Worm (Caenorhabditis elegans) whole organism, L1 larva: ENCODE data around the gene ncx-6.

Experiments used
- ama-1 ChIP-seq: fragments of 150-350 bp; optimal IDR thresholded peaks from 2 replicates; lab custom pipeline; 2014
- ces-1 ChIP-seq: fragments of 150-350 bp; optimal IDR thresholded peaks from 2 replicates; lab custom pipeline; 2014; ENCODE audit warnings: missing biosample characterization, missing genetic modification reagents, missing genetic modification characterization
- dpl-1 ChIP-seq, 3 experiments: fragments of 150-350 bp in 2 of 3; sonication (generic microtip) in 1 of 3; optimal IDR thresholded peaks; 2 replicates each; lab custom pipeline; 2014 to 2017; ENCODE audit warnings: missing biosample characterization in 3 of 3, missing genetic modification characterization in 3 of 3, missing genetic modification reagents in 3 of 3
- egl-13 ChIP-seq: sonication (generic microtip); optimal IDR thresholded peaks from 2 replicates; lab custom pipeline; 2016; ENCODE audit warnings: missing genotype, missing genetic modification reagents, missing genetic modification characterization, missing compliant biosample characterization
- elt-3 ChIP-seq, 6 experiments: fragments of 150-350 bp in 1 of 6; sonication (generic microtip); optimal IDR thresholded peaks; 2 replicates each; lab custom pipeline; 2017 to 2018; ENCODE audit warnings: missing biosample characterization in 6 of 6, missing genetic modification characterization in 6 of 6, inconsistent platforms in 1 of 6
- jun-1 ChIP-seq: fragments of 150-350 bp; optimal IDR thresholded peaks from 2 replicates; lab custom pipeline; 2014; ENCODE audit warnings: missing biosample characterization, missing genetic modification reagents, missing genetic modification characterization
- nhr-237 ChIP-seq: fragments of 150-350 bp; optimal IDR thresholded peaks from 2 replicates; lab custom pipeline; 2014; ENCODE audit warnings: missing biosample characterization, missing genetic modification characterization
- pag-3 ChIP-seq: sonication (generic microtip); optimal IDR thresholded peaks from 2 replicates; lab custom pipeline; 2017; ENCODE audit warnings: missing genetic modification characterization, mild to moderate bottlenecking, missing compliant biosample characterization, antibody characterized with exemption, borderline replicate concordance; ENCODE audit not compliant: insufficient read depth
- tbx-2 ChIP-seq: sonication (generic microtip); optimal IDR thresholded peaks from 2 replicates; lab custom pipeline; 2016; ENCODE audit warnings: missing genetic modification characterization, missing compliant biosample characterization
- ztf-4 ChIP-seq: fragments of 150-350 bp; optimal IDR thresholded peaks from 2 replicates; lab custom pipeline; 2014; ENCODE audit warnings: missing biosample characterization, missing genetic modification characterization

- no peak for TF ChIP-seq elt-3 (tag; optimal IDR thresholded peaks at IDR 0.05; lab: Kevin White, UChicago)
- no peak for TF ChIP-seq nhr-237 (tag; lab: Kevin White, UChicago)
- no peak for TF ChIP-seq pag-3 (tag; lab: Kevin White, UChicago)
- no peak for TF ChIP-seq ama-1
- TF ChIP-seq egl-13 = no peak
- no peak for TF ChIP-seq jun-1 (tag; lab: Kevin White, UChicago)
- no peak for TF ChIP-seq ztf-4 (tag; lab: Kevin White, UChicago)
- peak in 1 of 3 experiments; percentile 5 for TF ChIP-seq dpl-1 (GFP tag; optimal IDR thresholded peaks at IDR 0.05; lab: Kevin White, UChicago)
- TF ChIP-seq tbx-2 (tag; lab: Kevin White, UChicago) = no peak
- TF ChIP-seq ces-1 (GFP tag; lab: Kevin White, UChicago) = no peak
Observed at ce11 chrIII:9741985-9742384, 28.2 kb upstream of the ncx-6 start.
